Worm (Caenorhabditis elegans): Measurements from ENCODE around the gene T01H10.11.

- TF ChIP-seq him-1 (tag; optimal IDR thresholded peaks at IDR 0.05), result no peak
- no peak for TF ChIP-seq dao-5 (tag; optimal IDR thresholded peaks at IDR 0.05)
- TF ChIP-seq W03F9.2 (tag; optimal IDR thresholded peaks at IDR 0.05), result no peak
Measured at ce11 chrX:12146453-12147085, 23.3 kb downstream of the T01H10.11 start, which contains the start of gene pycr-1.
